Worm (Caenorhabditis elegans) whole organism, late embryonic: Measurements from ENCODE around the gene Y66D12A.19.

Experiments used
- C38D4.7 ChIP-seq: fragments of 200-800 bp; sonication (Bioruptor generic); optimal IDR thresholded peaks from 2 replicates; lab custom pipeline; 2018; ENCODE audit warnings: mild to moderate bottlenecking, missing genetic modification characterization, moderate library complexity, missing compliant biosample characterization
- F13H6.1 ChIP-seq: sonication (generic microtip); optimal IDR thresholded peaks from 2 replicates; lab custom pipeline; 2016; ENCODE audit warnings: missing genetic modification characterization, missing compliant biosample characterization
- K02D7.2 ChIP-seq: sonication (generic microtip); optimal IDR thresholded peaks from 2 replicates; lab custom pipeline; 2017; ENCODE audit warnings: mild to moderate bottlenecking, missing genetic modification characterization, missing compliant biosample characterization
- T23F11.4 ChIP-seq: fragments of 200-800 bp; sonication (Bioruptor generic); optimal IDR thresholded peaks from 2 replicates; lab custom pipeline; 2018; ENCODE audit warnings: mild to moderate bottlenecking, missing genetic modification characterization, missing compliant biosample characterization
- ahr-1 ChIP-seq: sonication (generic microtip); optimal IDR thresholded peaks from 2 replicates; lab custom pipeline; 2016; ENCODE audit warnings: missing genetic modification characterization, missing compliant biosample characterization
- ceh-18 ChIP-seq: sonication (generic microtip); optimal IDR thresholded peaks from 2 replicates; lab custom pipeline; 2016; ENCODE audit warnings: missing genetic modification characterization, missing compliant biosample characterization
- ceh-19 ChIP-seq: fragments of 200-800 bp; sonication (Bioruptor generic); optimal IDR thresholded peaks from 2 replicates; lab custom pipeline; 2018; ENCODE audit warnings: mild to moderate bottlenecking, missing genetic modification characterization, missing compliant biosample characterization
- ceh-2 ChIP-seq: sonication (generic microtip); optimal IDR thresholded peaks from 2 replicates; lab custom pipeline; 2016; ENCODE audit warnings: missing genotype, missing genetic modification characterization, missing compliant biosample characterization
- ceh-31 ChIP-seq: sonication (generic microtip); optimal IDR thresholded peaks from 2 replicates; lab custom pipeline; 2016; ENCODE audit warnings: missing genetic modification characterization, missing compliant biosample characterization
- ceh-45 ChIP-seq: fragments of 200-800 bp; sonication (Bioruptor generic); IDR thresholded peaks from 2 replicates; pipeline ENCODE4 v1.3.6; 2022; ENCODE audit warnings: missing genetic modification reagents, missing genetic modification characterization, missing compliant biosample characterization
- ceh-6 ChIP-seq: fragments of 200-800 bp; sonication (Bioruptor generic); optimal IDR thresholded peaks from 2 replicates; lab custom pipeline; 2018; ENCODE audit warnings: mild to moderate bottlenecking, missing genetic modification characterization, missing compliant biosample characterization
- ceh-9 ChIP-seq: sonication (generic microtip); optimal IDR thresholded peaks from 2 replicates; lab custom pipeline; 2016; ENCODE audit warnings: mild to moderate bottlenecking, missing genetic modification characterization, inconsistent platforms, missing compliant biosample characterization
- che-1 ChIP-seq: sonication (generic microtip); optimal IDR thresholded peaks from 2 replicates; lab custom pipeline; 2016; ENCODE audit warnings: mild to moderate bottlenecking, missing genetic modification characterization, missing compliant biosample characterization
- dmd-4 ChIP-seq: sonication (generic microtip); optimal IDR thresholded peaks from 2 replicates; lab custom pipeline; 2016; ENCODE audit warnings: borderline replicate concordance, missing genetic modification characterization, missing compliant biosample characterization
- dve-1 ChIP-seq: sonication (generic microtip); optimal IDR thresholded peaks from 2 replicates; lab custom pipeline; 2017; ENCODE audit warnings: antibody characterized with exemption, mild to moderate bottlenecking, missing genetic modification characterization, missing compliant biosample characterization
- elt-4 ChIP-seq: sonication (generic microtip); optimal IDR thresholded peaks from 2 replicates; lab custom pipeline; 2016; ENCODE audit warnings: missing genetic modification characterization, missing compliant biosample characterization
- fax-1 ChIP-seq: sonication (generic microtip); optimal IDR thresholded peaks from 2 replicates; lab custom pipeline; 2016; ENCODE audit warnings: missing genotype, missing genetic modification characterization, missing compliant biosample characterization
- fkh-10 ChIP-seq: fragments of 150-350 bp; optimal IDR thresholded peaks from 2 replicates; lab custom pipeline; 2014; ENCODE audit warnings: missing biosample characterization, missing genetic modification reagents, missing genetic modification characterization
- fkh-6 ChIP-seq: sonication (generic microtip); optimal IDR thresholded peaks from 2 replicates; lab custom pipeline; 2016; ENCODE audit warnings: missing genetic modification characterization, missing compliant biosample characterization
- hlh-13 ChIP-seq: fragments of 200-800 bp; sonication (Bioruptor generic); optimal IDR thresholded peaks from 2 replicates; lab custom pipeline; 2018; ENCODE audit warnings: mild to moderate bottlenecking, missing genetic modification characterization, missing compliant biosample characterization
- hlh-15 ChIP-seq: sonication (generic microtip); optimal IDR thresholded peaks from 2 replicates; lab custom pipeline; 2016; ENCODE audit warnings: missing genetic modification characterization, missing compliant biosample characterization
- hlh-6 ChIP-seq: sonication (generic microtip); optimal IDR thresholded peaks from 2 replicates; lab custom pipeline; 2016; ENCODE audit warnings: missing genotype, missing genetic modification characterization, missing compliant biosample characterization
- lim-6 ChIP-seq: sonication (generic microtip); optimal IDR thresholded peaks from 2 replicates; lab custom pipeline; 2016; ENCODE audit warnings: missing genetic modification characterization, missing compliant biosample characterization
- madf-2 ChIP-seq: sonication (generic microtip); optimal IDR thresholded peaks from 2 replicates; lab custom pipeline; 2017; ENCODE audit warnings: missing genetic modification characterization, missing compliant biosample characterization
- nhr-11 ChIP-seq: fragments of 150-350 bp; optimal IDR thresholded peaks from 2 replicates; lab custom pipeline; 2014; ENCODE audit warnings: missing biosample characterization, missing genetic modification characterization
- nhr-232 ChIP-seq: sonication (generic microtip); optimal IDR thresholded peaks from 2 replicates; lab custom pipeline; 2016; ENCODE audit warnings: missing genetic modification characterization, missing compliant biosample characterization
- odd-2 ChIP-seq: sonication (generic microtip); optimal IDR thresholded peaks from 2 replicates; lab custom pipeline; 2017; ENCODE audit warnings: antibody characterized with exemption, mild to moderate bottlenecking, missing genetic modification characterization, missing compliant biosample characterization
- pat-9 ChIP-seq: fragments of 200-800 bp; sonication (Bioruptor generic); optimal IDR thresholded peaks from 2 replicates; lab custom pipeline; 2018; ENCODE audit warnings: mild to moderate bottlenecking, missing genetic modification characterization, moderate library complexity, missing compliant biosample characterization
- pha-2 ChIP-seq: sonication (generic microtip); optimal IDR thresholded peaks from 2 replicates; lab custom pipeline; 2017; ENCODE audit warnings: mild to moderate bottlenecking, missing genetic modification characterization, missing compliant biosample characterization
- pha-4 ChIP-seq: fragments of 150-350 bp; optimal IDR thresholded peaks from 2 replicates; lab custom pipeline; 2018; ENCODE audit warnings: missing biosample characterization, missing genetic modification reagents, missing genetic modification characterization
- pros-1 ChIP-seq: fragments of 150-350 bp; optimal IDR thresholded peaks from 2 replicates; lab custom pipeline; 2014; ENCODE audit warnings: missing biosample characterization, missing genetic modification reagents, missing genetic modification characterization
- ref-2 ChIP-seq: sonication (generic microtip); optimal IDR thresholded peaks from 2 replicates; lab custom pipeline; 2016; ENCODE audit warnings: missing genetic modification characterization, missing compliant biosample characterization
- sdc-2 ChIP-seq: sonication (generic microtip); optimal IDR thresholded peaks from 2 replicates; lab custom pipeline; 2016; ENCODE audit warnings: missing genotype, missing genetic modification characterization, missing compliant biosample characterization
- sox-2 ChIP-seq: fragments of 200-800 bp; sonication (Bioruptor generic); IDR thresholded peaks from 2 replicates; pipeline ENCODE4 v1.3.6; 2022; ENCODE audit warnings: missing genetic modification reagents, missing genetic modification characterization, missing compliant biosample characterization
- syd-9 ChIP-seq: sonication (generic microtip); optimal IDR thresholded peaks from 2 replicates; lab custom pipeline; 2016; ENCODE audit warnings: mild to moderate bottlenecking, missing genetic modification characterization, moderate library complexity, missing compliant biosample characterization
- tbx-7 ChIP-seq: sonication (generic microtip); optimal IDR thresholded peaks from 2 replicates; lab custom pipeline; 2016; ENCODE audit warnings: missing genotype, missing genetic modification characterization, missing compliant biosample characterization
- unc-42 ChIP-seq: sonication (generic microtip); optimal IDR thresholded peaks from 2 replicates; lab custom pipeline; 2016; ENCODE audit warnings: missing genotype, missing genetic modification characterization, missing compliant biosample characterization
- zip-5 ChIP-seq: sonication (generic microtip); optimal IDR thresholded peaks from 2 replicates; lab custom pipeline; 2016; ENCODE audit warnings: missing genetic modification characterization, missing compliant biosample characterization

Gene Y66D12A.19

DNA sequence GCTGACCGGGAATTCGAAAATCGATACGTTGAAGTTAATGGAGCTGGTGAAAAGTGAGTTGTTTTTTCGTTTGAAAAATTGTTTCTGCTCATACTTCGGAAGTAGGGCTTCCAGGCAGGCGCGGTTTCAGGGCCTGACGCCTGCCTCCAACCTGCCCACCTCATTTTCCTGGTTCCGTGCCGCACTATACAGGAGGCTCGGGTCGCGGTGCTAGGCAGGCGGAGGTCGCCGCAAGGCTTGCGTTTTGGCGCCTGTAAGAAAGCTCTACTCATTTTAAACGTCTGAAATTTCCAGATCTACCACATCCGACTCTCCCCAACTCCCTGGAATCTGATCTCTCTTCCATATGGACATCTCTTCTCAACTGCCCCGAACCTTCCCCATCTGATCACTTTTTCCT lies 36.1 kb downstream of the Y66D12A.19 start:
- TF ChIP-seq sdc-2 (tag; lab: Kevin White, UChicago), result no peak

ce11 chrIII:11548070-11548469 lies 39.2 kb downstream of the Y66D12A.19 start, which contains the start of gene Y66D12A.13:
Y66D12A.13 (plus strand) TSS chrIII:11548370.
- TF ChIP-seq pros-1 (tag; lab: Kevin White, UChicago) (no peak), pha-4 (tag; lab: Kevin White, UChicago) (no peak), ceh-19 (GFP tag; lab: Kevin White, UChicago) (no peak), ceh-6 (GFP tag; lab: Kevin White, UChicago) (no peak), ref-2 (tag; lab: Kevin White, UChicago) (no peak), zip-5 (no peak), C38D4.7 (GFP tag; lab: Kevin White, UChicago) (no peak)

DNA sequence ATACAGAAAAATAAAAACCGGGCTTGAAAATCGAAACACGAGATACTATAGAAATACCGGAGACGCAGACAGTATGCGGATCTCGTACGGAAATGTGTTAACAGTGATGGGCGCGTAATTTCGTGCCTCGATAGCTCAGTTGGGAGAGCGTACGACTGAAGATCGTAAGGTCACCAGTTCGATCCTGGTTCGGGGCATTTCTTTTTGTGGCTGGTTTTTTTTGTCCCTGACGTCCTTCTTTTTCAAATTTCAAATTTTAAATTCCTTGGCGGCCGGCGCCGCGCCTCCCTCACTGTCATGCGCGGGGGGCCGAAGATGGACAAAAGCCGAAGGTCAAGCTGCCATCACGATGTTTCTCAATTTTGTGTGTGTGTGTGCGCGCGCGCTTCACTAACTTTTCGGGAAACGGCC lies 45.8 kb downstream of the Y66D12A.19 start:
- TF ChIP-seq dve-1 (tag; lab: Kevin White, UChicago) (no peak), fax-1 (no peak), hlh-15 (no peak), fkh-6 (no peak), unc-42 (no peak), che-1 (tag; lab: Kevin White, UChicago) (no peak), lim-6 (tag; lab: Kevin White, UChicago) (no peak), sox-2 (no peak), pha-4 (tag; lab: Kevin White, UChicago) (no peak), nhr-232 (no peak), pha-2 (tag; lab: Kevin White, UChicago) (no peak), pros-1 (tag; lab: Kevin White, UChicago) (no peak), odd-2 (no peak), fkh-10 (GFP tag; lab: Kevin White, UChicago) (no peak), sdc-2 (tag; lab: Kevin White, UChicago) (no peak)

DNA sequence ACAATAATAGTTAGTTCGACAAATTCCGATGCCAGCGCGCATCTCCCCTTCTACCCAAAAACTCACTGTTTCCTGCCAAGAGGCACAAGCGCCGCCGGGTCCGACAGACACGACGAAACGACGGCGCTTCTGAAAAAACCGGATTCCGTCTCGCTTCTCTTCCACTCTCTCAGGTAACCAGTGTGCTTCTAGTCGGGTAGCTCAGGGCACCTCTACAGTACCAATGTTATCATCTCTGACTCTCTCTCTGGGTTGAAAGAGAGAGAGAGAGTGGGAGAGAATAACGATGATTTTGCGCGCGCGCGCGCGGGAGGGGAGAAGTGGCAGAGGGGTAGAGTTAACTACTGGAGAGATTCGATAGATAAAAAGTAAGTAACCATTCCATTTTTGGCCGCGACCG lies 48.0 kb downstream of the Y66D12A.19 start:
- TF ChIP-seq pros-1 (tag; lab: Kevin White, UChicago), result peak; percentile 31
- no peak for TF ChIP-seq hlh-13
- TF ChIP-seq F13H6.1 (tag; lab: Kevin White, UChicago), result no peak
- no peak for TF ChIP-seq ceh-18 (tag; lab: Kevin White, UChicago)
- TF ChIP-seq ceh-31, result peak; percentile 30
- TF ChIP-seq ref-2 (tag; lab: Kevin White, UChicago), result no peak
- TF ChIP-seq madf-2 (tag; lab: Kevin White, UChicago), result no peak
- no peak for TF ChIP-seq T23F11.4

ce11 chrIII:11558251-11558650 lies 49.4 kb downstream of the Y66D12A.19 start:
- TF ChIP-seq fkh-10 (GFP tag; lab: Kevin White, UChicago) (no peak), tbx-7 (tag; lab: Kevin White, UChicago) (no peak), sox-2 (no peak), ceh-9 (tag; lab: Kevin White, UChicago) (no peak), syd-9 (no peak), nhr-11 (tag; lab: Kevin White, UChicago) (no peak), ceh-45 (no peak), pat-9 (no peak), K02D7.2 (tag; lab: Kevin White, UChicago) (no peak), dmd-4 (tag; lab: Kevin White, UChicago) (no peak), elt-4 (tag; lab: Kevin White, UChicago) (no peak), zip-5 (no peak), hlh-6 (tag; lab: Kevin White, UChicago) (no peak), ceh-2 (tag; lab: Kevin White, UChicago) (no peak), F13H6.1 (tag; lab: Kevin White, UChicago) (no peak), ahr-1 (tag; lab: Kevin White, UChicago) (no peak), ceh-18 (tag; lab: Kevin White, UChicago) (no peak), lim-6 (tag; lab: Kevin White, UChicago) (no peak)
- TF ChIP-seq, all 69 proteins: peak for 0
